Fruit fly (Drosophila melanogaster): Measurements from ENCODE around the gene agt.
A peak's percentile ranks its signal among the peaks of the same experiment; 100 is the strongest.

Gene agt

dm6 chr3R:6664371-6665116 lies 4.6 kb upstream of the agt start (continued):
- TF ChIP-seq sd (tag; optimal IDR thresholded peaks at IDR 0.05): no peak
- no peak for TF ChIP-seq cwo (GFP tag; optimal IDR thresholded peaks at IDR 0.05)
- TF ChIP-seq Rx (GFP tag; IDR thresholded peaks at IDR 0.05): 0 out of 2 replicates have a peak, but pooled peaks have one; percentile 4
- no peak for TF ChIP-seq CG30431 (GFP tag; optimal IDR thresholded peaks at IDR 0.05)
- TF ChIP-seq Xbp1 (GFP tag; optimal IDR thresholded peaks at IDR 0.05): no peak
- no peak for TF ChIP-seq tin (GFP tag; optimal IDR thresholded peaks at IDR 0.05)
- TF ChIP-seq CG8281 (tag; optimal IDR thresholded peaks at IDR 0.05): no peak
- TF ChIP-seq Usf (GFP tag; optimal IDR thresholded peaks at IDR 0.05): no peak
- TF ChIP-seq CG17385 (GFP tag; optimal IDR thresholded peaks at IDR 0.05): no peak
- 0 out of 2 replicates have a peak, but pooled peaks have one; percentile 22 for TF ChIP-seq sim (GFP tag; IDR thresholded peaks at IDR 0.05)
- no peak for TF ChIP-seq lab (GFP tag; optimal IDR thresholded peaks at IDR 0.05)
- TF ChIP-seq CG11456 (GFP tag; IDR thresholded peaks at IDR 0.05): no peak
- TF ChIP-seq wor (GFP tag; IDR thresholded peaks at IDR 0.05): no peak
- TF ChIP-seq CG18619 (GFP tag; optimal IDR thresholded peaks at IDR 0.05): no peak
- peak; percentile 78 for TF ChIP-seq CG15696 (tag; optimal IDR thresholded peaks at IDR 0.05)
- TF ChIP-seq Tbp (GFP tag; optimal IDR thresholded peaks at IDR 0.05): no peak
- TF ChIP-seq trem (tag; optimal IDR thresholded peaks at IDR 0.05): no peak
- TF ChIP-seq CTCF (GFP tag; optimal IDR thresholded peaks at IDR 0.05): no peak
- peak; percentile 49 for TF ChIP-seq CG6813 (GFP tag; optimal IDR thresholded peaks at IDR 0.05)
- TF ChIP-seq crp (GFP tag; optimal IDR thresholded peaks at IDR 0.05): no peak
- peak; percentile 18 for TF ChIP-seq CG13424 (tag; optimal IDR thresholded peaks at IDR 0.05)
- no peak for TF ChIP-seq cg (GFP tag; optimal IDR thresholded peaks at IDR 0.05)
- TF ChIP-seq h (optimal IDR thresholded peaks at IDR 0.05): no peak
- TF ChIP-seq unc-4 (GFP tag; IDR thresholded peaks at IDR 0.05; ENCODE audit: partially characterized antibody): no peak
- TF ChIP-seq chif (GFP tag; optimal IDR thresholded peaks at IDR 0.05): peak in 1 of 2 experiments; percentile 17
- TF ChIP-seq CG15269 (tag; optimal IDR thresholded peaks at IDR 0.05): no peak
- TF ChIP-seq amos (GFP tag; IDR thresholded peaks at IDR 0.05; ENCODE audit: partially characterized antibody): no peak
- 0 out of 3 replicates have a peak, but pooled peaks have one; percentile 10 for TF ChIP-seq CG34224 (GFP tag; IDR thresholded peaks at IDR 0.05; ENCODE audit: partially characterized antibody)
- no peak for TF ChIP-seq CG12219 (GFP tag; optimal IDR thresholded peaks at IDR 0.05)
- TF ChIP-seq gsb-n (tag; optimal IDR thresholded peaks at IDR 0.05): no peak
- TF ChIP-seq CG4360 (GFP tag; IDR thresholded peaks at IDR 0.05): peak; percentile 48; the same call in 1 of the 2 replicates
- no peak for TF ChIP-seq CG16815 (GFP tag; optimal IDR thresholded peaks at IDR 0.05)
- TF ChIP-seq dmrt11E (tag; optimal IDR thresholded peaks at IDR 0.05): no peak
- TF ChIP-seq HLHmδ (GFP tag; optimal IDR thresholded peaks at IDR 0.05): peak; percentile 30
- TF ChIP-seq Doc2 (GFP tag; IDR thresholded peaks at IDR 0.05): no peak
- TF ChIP-seq emc (GFP tag; optimal IDR thresholded peaks at IDR 0.05): no peak
- TF ChIP-seq ac (GFP tag; optimal IDR thresholded peaks at IDR 0.05): peak; percentile 70
- TF ChIP-seq CG17361 (GFP tag; IDR thresholded peaks at IDR 0.05): peak; percentile 75
- TF ChIP-seq CG1024 (GFP tag; IDR thresholded peaks at IDR 0.05): no peak
- no peak for TF ChIP-seq Ada2b (GFP tag; IDR thresholded peaks at IDR 0.05)
- no peak for TF ChIP-seq tgo (GFP tag; IDR thresholded peaks at IDR 0.05)
- TF ChIP-seq CG6272 (GFP tag; IDR thresholded peaks at IDR 0.05): 0 out of 2 replicates have a peak, but pooled peaks have one; percentile 5
- no peak for TF ChIP-seq CG10543 (GFP tag; optimal IDR thresholded peaks at IDR 0.05)
- no peak for TF ChIP-seq CG17186 (GFP tag; optimal IDR thresholded peaks at IDR 0.05)
- peak; percentile 74 for TF ChIP-seq sens (GFP tag)
- no peak for TF ChIP-seq E2f1 (GFP tag; IDR thresholded peaks at IDR 0.05)
- TF ChIP-seq gem (tag; optimal IDR thresholded peaks at IDR 0.05): peak; percentile 29
- TF ChIP-seq Dfd (GFP tag; optimal IDR thresholded peaks at IDR 0.05): no peak
- TF ChIP-seq CG7839 (tag; optimal IDR thresholded peaks at IDR 0.05): peak; percentile 15
- TF ChIP-seq wek (GFP tag; optimal IDR thresholded peaks at IDR 0.05): peak; percentile 18

Measured in whole organism, embryonic.